Fruit fly (Drosophila melanogaster) S2 (cell line): ENCODE results near the gene Syn.

Experiments
- CG8478 ChIP-seq: fragments of >200 bp; optimal IDR thresholded peaks from 2 replicates; lab custom pipeline; 2018
- CTCF ChIP-seq, 2 experiments: fragments of >200 bp; optimal IDR thresholded peaks; 2 replicates each; lab custom pipeline; 2018

Gene Syn

DNA sequence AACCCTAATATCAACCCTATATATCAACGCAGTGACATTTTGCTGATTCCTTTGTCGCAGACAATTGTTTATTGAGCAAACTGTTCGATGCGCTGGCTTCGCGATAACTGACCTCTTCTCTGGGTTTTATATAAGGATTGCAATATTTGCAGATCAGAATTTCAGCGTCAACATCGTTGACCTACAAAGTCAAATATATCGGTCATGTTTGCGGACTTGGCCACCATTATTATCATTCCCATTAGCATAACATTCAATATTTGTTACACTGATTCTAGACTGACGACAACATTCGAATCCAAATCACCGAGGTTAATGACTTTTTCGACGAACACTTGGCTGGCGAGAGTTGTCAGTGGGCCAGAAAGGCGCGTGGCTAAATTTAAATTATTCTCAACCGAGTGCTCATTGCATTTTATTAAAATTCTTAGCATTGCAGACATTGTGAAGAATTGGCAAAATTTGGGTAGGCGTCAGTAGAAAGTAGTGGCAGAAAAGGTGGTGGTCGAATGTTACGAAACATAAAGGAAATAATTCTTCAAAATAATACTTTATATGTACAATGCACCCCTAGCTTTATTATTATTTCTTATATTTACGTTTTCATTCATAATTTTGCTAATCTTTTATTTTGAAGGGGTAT is 21.2 kb upstream of the Syn start:
- TF ChIP-seq CG8478 (lab: Kevin White, UChicago) (no peak), CTCF (optimal IDR thresholded peaks at IDR 0.05; lab: Kevin White, UChicago) (no peak)

DNA sequence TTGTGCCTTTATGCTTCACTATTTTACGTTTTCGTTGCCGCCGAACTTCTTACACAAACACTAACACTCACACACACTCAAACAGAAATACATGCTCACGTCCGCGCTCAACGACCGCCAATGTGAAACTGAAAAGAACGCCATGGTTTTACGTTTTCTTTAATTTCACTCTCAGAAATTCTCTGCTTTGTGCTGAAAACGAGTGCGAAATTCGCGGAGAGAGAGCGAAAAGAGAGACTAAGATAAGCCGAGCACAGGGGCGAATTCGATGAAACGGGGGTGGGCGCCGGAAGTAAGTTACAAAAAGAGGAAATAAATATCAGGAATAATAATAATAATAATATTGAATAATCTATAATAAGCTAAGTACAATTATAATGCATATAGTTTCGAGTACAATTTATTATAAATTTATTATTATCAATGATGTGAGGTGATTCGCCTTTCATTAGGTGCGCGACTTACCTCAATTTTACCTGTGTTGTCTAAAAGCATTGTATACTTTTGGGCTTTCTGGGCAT is 20.1 kb upstream of the Syn start, which contains the start of gene Best1:
Best1 (minus strand) TSS at position 132 of the 521 bp plus-strand sequence.
- no peak for TF ChIP-seq CG8478 (lab: Kevin White, UChicago)

DNA sequence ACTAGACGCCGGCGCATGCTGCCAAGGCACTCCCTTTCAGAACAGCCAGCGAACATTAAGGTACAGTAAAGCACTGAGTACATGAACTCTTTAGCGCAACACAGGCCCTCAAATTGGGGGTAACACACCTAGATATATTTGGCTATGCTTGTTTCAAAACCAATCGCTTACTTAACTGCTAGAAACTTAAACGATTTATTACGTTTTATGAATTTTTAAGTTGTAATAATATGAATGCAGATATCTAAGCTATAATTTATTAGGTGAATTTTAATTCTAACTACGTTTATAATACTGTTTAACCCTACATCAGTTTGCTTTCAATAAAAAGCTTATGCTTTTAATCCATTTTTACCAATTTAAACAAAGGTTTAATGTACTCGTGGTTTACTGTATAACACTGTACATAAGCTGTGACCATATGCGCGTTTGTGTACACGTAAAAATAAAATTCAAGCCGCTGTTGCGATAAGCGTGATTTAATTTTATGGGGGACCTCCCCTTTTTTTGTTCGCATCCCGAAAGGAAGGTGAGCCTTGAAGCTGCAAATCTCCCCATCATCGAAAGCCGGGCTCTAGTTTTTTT is 13.5 kb upstream of the Syn start:
- no peak for TF ChIP-seq CG8478 (lab: Kevin White, UChicago)

DNA sequence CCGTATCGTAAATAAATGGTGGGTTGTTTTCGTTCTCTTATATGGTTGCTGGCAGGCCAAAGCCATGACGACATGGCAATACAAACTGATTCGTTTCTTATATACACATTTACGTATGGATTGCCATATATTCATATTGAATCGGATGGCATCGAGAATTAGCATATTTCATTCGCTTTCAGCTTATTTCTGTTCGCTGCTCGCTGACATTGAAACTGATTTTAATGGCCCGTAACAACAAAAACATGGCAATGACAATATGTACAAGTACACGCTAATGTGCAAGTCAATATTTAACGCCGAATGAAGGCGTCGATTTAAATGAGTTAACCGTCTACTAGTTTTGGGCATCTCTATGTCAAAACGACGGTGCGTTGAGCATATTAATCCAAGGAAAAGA is 4.5 kb upstream of the Syn start:
- TF ChIP-seq CG8478 (lab: Kevin White, UChicago) (no peak), CTCF (optimal IDR thresholded peaks at IDR 0.05; lab: Kevin White, UChicago) (no peak)

DNA sequence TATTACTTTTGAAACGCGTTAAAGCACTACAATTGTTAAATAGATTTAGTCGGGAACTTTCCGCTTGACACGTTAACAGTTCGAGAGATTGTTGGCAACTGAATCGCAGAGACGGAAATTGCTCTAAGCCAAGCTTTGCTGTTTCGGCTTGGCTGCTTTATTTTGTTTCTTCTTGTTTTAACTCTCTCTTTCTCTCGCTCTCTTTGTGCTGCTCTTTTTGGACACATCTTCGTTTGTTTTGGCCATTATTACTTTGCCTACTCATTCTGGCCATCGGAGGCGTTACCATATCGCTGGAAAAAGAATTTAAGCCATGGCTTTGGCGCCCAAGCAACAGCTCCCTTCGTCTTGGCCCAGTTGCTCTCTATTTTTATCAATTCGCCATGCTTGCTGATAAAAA is 969 bp upstream of the Syn start, which contains the start of gene CG12814:
CG12814 (minus strand) TSS at position 84 of the 400 bp plus-strand sequence.
- no peak for TF ChIP-seq CTCF (optimal IDR thresholded peaks at IDR 0.05; lab: Kevin White, UChicago)
- no peak for TF ChIP-seq CG8478 (lab: Kevin White, UChicago)

DNA sequence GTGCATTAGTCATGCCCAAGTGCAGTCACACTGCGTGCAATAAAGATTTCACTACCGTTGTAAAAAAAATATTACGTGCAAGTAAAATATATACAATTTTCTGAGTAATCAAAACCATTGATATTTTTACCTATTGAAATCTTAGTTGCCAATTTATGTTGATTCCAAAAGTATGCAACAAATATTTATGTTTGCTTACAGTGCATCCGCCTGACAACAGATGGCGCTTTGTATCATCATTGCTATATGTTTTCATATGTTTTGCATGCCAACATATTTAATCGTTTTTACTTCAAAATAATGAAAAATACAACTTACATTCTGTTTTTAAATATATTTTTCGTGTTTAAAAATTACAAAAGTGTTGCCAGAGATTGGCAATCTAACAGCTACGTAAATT is 13.1 kb downstream of the Syn start:
- TF ChIP-seq CG8478 (lab: Kevin White, UChicago) = no peak
- TF ChIP-seq CTCF (optimal IDR thresholded peaks at IDR 0.05; lab: Kevin White, UChicago) = peak; percentile 87 to 91

DNA sequence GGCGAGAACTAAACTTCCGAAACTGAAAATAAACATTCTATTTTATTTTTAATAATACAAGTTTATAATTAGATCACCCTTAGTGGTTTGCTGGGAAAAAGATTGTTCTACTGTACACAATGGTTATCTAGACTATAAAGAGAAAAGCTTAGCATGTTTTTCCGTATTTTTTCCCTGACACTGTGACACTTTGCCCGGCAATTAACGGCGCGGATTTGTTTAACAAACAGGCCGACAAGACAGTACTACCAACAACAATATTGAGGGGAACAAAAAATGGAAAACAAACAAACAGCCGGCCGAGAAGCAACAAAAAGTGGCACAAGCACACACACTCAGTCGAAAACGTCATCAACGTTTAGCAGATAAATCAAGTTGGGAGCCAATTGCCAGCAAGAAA is 16.3 kb downstream of the Syn start:
- TF ChIP-seq CTCF (optimal IDR thresholded peaks at IDR 0.05; lab: Kevin White, UChicago) = no peak
- no peak for TF ChIP-seq CG8478 (lab: Kevin White, UChicago)

DNA sequence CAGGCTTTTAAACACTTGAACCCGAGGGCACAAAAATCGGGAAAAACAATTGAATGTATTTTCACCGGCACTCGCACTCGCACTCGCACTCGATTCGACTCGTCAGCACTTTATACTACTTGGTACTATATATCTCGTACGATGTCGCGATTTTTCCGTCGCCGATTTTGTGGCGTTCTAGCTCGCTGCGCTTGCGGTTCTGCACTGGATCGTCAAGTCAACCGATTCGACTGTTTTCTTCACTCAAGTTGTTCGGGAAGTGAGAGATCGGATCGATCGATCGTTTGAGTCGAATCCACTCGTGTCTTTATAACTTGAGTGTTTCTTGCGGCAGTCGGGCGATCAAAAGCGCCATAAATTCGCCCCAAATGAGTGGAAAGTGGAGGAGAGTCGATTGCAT is 22.3 kb downstream of the Syn start, which contains the start of gene Timp:
Timp (minus strand) TSS at position 209 of the 400 bp plus-strand sequence.
- no peak for TF ChIP-seq CTCF (optimal IDR thresholded peaks at IDR 0.05; lab: Kevin White, UChicago)
- TF ChIP-seq CG8478 (lab: Kevin White, UChicago) = no peak

DNA sequence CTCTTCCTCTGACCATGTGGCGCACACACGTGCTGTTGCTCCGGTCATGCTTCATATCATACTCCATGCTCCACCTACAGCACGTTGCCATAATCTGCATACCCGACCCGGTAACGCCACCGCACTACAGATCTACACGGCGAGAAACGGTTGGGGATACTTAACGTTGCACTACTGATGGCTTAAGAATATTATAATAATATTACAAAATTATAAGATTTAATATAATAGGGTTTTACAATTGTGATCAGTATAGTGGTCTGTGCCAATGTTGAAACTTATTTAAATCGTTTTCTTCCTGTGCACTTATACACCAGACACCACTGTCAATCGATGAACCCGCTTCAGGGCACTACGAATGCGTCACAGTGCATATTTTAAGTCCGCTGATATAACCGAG is 22.9 kb downstream of the Syn start:
- TF ChIP-seq CTCF (optimal IDR thresholded peaks at IDR 0.05; lab: Kevin White, UChicago) = no peak
- TF ChIP-seq CG8478 (lab: Kevin White, UChicago) = no peak

DNA sequence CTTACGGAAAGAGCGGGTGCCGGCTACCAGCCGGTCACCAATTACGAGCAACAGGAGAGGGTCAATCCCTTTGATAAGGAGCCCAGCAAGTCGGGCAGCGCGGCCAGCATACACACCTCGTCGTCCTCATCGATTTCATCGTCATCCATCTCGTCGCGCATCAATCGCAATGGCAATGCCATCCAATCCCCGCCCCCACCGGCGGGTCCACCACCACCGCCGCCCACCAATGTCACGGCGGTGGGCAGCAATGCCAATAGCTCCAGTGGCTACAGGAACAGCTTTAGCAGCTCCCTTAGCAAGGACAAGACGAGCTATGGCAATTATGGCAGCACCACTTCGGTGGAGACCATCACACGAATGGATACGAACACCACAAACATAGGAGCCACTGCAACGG is 27.5 kb downstream of the Syn start:
- TF ChIP-seq CG8478 (lab: Kevin White, UChicago) (no peak), CTCF (optimal IDR thresholded peaks at IDR 0.05; lab: Kevin White, UChicago) (no peak)

DNA sequence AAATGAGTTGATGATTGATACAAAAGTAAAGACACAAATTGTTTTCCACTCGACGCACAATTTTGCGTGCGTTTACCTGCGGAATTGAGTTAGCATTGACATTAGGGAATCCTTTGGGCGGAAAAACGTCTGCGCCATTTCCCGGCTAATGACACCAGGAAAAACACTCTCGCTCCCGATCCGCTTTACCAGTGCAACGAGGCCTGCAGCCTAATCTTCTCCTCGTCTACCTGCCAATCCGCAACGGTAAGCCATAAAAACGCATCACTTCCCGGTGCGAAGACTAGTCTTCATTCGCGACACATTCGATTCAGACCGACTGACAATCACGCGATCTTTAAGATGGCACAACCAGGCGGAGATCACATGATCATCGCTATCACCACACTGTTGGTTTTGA is 31.9 kb downstream of the Syn start, which contains the start of gene CG12420:
CG12420 (plus strand) TSS at position 283 of the 400 bp plus-strand sequence.
- TF ChIP-seq CG8478 (lab: Kevin White, UChicago) = no peak

DNA sequence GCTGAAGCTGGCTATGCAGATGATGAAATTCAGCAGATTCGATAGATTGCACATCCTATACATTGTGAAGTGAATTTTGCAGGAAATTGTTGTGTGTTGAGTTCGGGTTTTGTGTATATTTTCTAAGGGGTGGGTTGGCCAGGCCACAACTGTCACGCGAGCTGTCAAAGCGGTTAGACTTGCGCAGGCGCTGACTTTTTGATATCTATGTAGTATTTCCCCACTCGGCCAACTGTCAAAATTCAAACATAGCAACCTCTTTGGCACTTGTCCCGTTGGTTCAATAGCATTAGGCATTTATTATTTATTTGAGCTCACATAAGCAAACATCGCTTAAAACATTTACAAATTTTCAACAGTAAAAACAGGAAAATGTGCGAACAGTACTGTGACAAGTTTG is 34.1 kb downstream of the Syn start, which contains the start of the genes CG12817 and CG34107:
CG12817 (minus strand) TSS at position 132 of the 400 bp plus-strand sequence.
CG34107 (plus strand) TSS at position 316 of the 400 bp plus-strand sequence.
- TF ChIP-seq CTCF (optimal IDR thresholded peaks at IDR 0.05; lab: Kevin White, UChicago) (no peak), CG8478 (lab: Kevin White, UChicago) (no peak)

DNA sequence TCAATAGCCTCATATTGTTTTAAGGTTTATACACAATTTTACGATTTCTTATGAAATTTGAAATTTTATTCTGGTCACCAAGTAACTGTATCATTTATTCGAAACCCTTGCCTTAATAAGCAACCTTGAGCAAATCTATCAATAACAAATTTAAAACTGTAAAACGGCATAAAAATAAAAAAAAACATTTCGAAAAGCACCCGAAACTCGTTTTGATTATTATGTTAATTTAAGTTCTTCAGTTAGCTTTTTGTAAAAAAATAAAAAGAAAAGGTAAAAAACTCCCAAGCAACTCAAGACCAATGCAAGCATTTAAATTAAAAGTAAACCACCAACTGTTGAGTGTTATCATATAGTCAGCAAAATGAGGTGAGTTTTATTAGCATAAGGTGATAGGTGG is 34.9 kb downstream of the Syn start, which contains the start of gene CG42795:
CG42795 (plus strand) TSS at position 301 of the 400 bp plus-strand sequence.
- TF ChIP-seq CTCF (optimal IDR thresholded peaks at IDR 0.05; lab: Kevin White, UChicago) (no peak), CG8478 (lab: Kevin White, UChicago) (no peak)

DNA sequence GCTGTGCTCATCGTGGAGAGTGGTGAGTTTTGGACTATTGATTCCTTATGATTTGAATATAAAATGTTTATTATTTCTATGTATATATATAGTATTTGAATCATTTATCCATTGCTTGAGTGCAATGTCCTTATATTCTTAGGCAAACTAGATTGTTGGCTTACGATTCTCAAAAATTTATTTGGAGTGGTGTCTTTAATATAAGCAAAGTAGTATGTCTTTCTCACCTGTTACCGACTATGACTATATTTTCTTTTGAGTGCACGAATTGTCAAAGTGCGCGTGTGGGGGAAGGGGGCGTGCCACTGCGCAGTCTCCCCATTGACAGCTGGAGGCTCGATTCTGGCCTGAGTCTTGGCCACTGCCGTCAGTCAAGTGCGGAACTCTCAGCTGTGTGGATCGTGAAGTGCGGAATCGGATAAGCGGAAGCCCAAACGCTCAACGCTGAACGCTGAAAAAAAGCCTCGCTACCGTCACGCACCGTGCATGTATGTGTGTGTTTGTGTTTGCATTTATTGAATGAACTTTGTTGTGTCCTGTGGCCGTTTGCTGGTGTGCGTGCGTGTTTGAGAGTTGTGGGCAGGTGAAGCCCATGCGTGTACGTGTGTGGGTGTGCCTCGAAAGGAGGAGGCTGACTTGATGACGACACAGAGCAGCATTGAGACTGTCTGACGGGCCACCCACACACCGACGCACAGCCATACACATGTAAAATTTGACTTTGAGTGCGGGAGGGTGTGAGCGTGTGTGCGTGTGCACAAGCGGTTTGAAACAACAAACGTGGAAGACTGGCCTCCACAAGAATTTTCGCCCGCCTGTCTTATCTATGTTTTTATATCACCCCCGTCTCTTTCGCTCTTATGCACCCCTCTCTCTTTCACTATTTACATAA is 35.9 kb downstream of the Syn start:
- TF ChIP-seq CTCF (optimal IDR thresholded peaks at IDR 0.05; lab: Kevin White, UChicago) = no peak
